Worm (Caenorhabditis elegans) whole organism, young adult: ENCODE data around the gene cdc-73.

Experiments used
- B0261.1 ChIP-seq: sonication (generic microtip); optimal IDR thresholded peaks from 2 replicates; lab custom pipeline; 2016; ENCODE audit warnings: mild to moderate bottlenecking, missing genetic modification characterization, moderate library complexity, missing compliant biosample characterization
- B0336.3 ChIP-seq: fragments of 200-800 bp; sonication (Bioruptor generic); IDR thresholded peaks from 2 replicates; pipeline ENCODE4 v1.3.6; 2022; ENCODE audit warnings: missing genetic modification characterization, missing compliant biosample characterization
- C06A6.2 ChIP-seq: fragments of 200-800 bp; sonication (Bioruptor generic); conservative IDR thresholded peaks from 2 replicates; pipeline ENCODE4 v1.3.6; 2022; ENCODE audit warnings: missing genetic modification characterization, missing compliant biosample characterization
- D2030.7 ChIP-seq: fragments of 200-800 bp; sonication (Bioruptor generic); IDR thresholded peaks from 2 replicates; pipeline ENCODE4 v1.3.6; 2022; ENCODE audit warnings: missing genetic modification reagents, missing genetic modification characterization, missing compliant biosample characterization
- F10E7.11 ChIP-seq: sonication (generic microtip); optimal IDR thresholded peaks from 2 replicates; lab custom pipeline; 2017; ENCODE audit warnings: mild to moderate bottlenecking, missing genetic modification characterization, moderate library complexity, missing compliant biosample characterization
- F23B12.7 ChIP-seq: sonication (generic microtip); optimal IDR thresholded peaks from 2 replicates; lab custom pipeline; 2017; ENCODE audit warnings: missing genetic modification characterization, mild to moderate bottlenecking, missing compliant biosample characterization, antibody characterized with exemption, moderate library complexity; ENCODE audit not compliant: insufficient read depth
- K11D2.4 ChIP-seq: fragments of 200-800 bp; sonication (Bioruptor generic); IDR thresholded peaks from 2 replicates; pipeline ENCODE4 v1.3.6; 2022; ENCODE audit warnings: missing genetic modification reagents, missing genetic modification characterization, missing compliant biosample characterization
- K12H6.12 ChIP-seq: fragments of 200-800 bp; sonication (Bioruptor generic); optimal IDR thresholded peaks from 2 replicates; lab custom pipeline; 2018; ENCODE audit warnings: mild to moderate bottlenecking, missing genetic modification characterization, missing compliant biosample characterization
- Y53F4B.3 ChIP-seq: fragments of 200-800 bp; sonication (Bioruptor generic); IDR thresholded peaks from 2 replicates; pipeline ENCODE4 v1.3.6; 2022; ENCODE audit warnings: missing genetic modification reagents, missing genetic modification characterization, missing compliant biosample characterization
- ZK185.1 ChIP-seq: sonication (generic microtip); optimal IDR thresholded peaks from 2 replicates; lab custom pipeline; 2016; ENCODE audit warnings: mild to moderate bottlenecking, missing genetic modification characterization, missing compliant biosample characterization; ENCODE audit not compliant: poor library complexity, severe bottlenecking
- akir-1 ChIP-seq: fragments of 200-800 bp; sonication (Bioruptor generic); optimal IDR thresholded peaks from 2 replicates; lab custom pipeline; 2018; ENCODE audit warnings: mild to moderate bottlenecking, missing genetic modification characterization, moderate library complexity, missing compliant biosample characterization
- ccch-3 ChIP-seq: fragments of 200-800 bp; sonication (Bioruptor generic); optimal IDR thresholded peaks from 2 replicates; lab custom pipeline; 2018; ENCODE audit warnings: mild to moderate bottlenecking, missing genetic modification characterization, missing compliant biosample characterization
- cebp-1 ChIP-seq, 2 experiments: fragments of 200-800 bp in 1 of 2; sonication (Bioruptor generic) in 1 of 2; sonication (generic microtip) in 1 of 2; IDR thresholded peaks in 1 of 2; optimal IDR thresholded peaks in 1 of 2; 2 replicates each; pipeline versions ENCODE4 v1.3.6 to Lab custom; 2017 to 2022; ENCODE audit warnings: missing compliant biosample characterization in 2 of 2, missing genetic modification characterization in 2 of 2, mild to moderate bottlenecking in 1 of 2, missing genetic modification reagents in 1 of 2, moderate library complexity in 1 of 2
- cebp-2 ChIP-seq: fragments of 200-800 bp; sonication (Bioruptor generic); IDR thresholded peaks from 2 replicates; pipeline ENCODE4 v1.3.6; 2022; ENCODE audit warnings: missing genetic modification characterization, missing compliant biosample characterization
- ceh-100 ChIP-seq: fragments of 200-800 bp; sonication (Bioruptor generic); IDR thresholded peaks from 2 replicates; pipeline ENCODE4 v1.3.6; 2022; ENCODE audit warnings: missing genetic modification reagents, missing genetic modification characterization, missing compliant biosample characterization
- ceh-27 ChIP-seq: fragments of 200-800 bp; sonication (Bioruptor generic); optimal IDR thresholded peaks from 2 replicates; lab custom pipeline; 2018; ENCODE audit warnings: mild to moderate bottlenecking, missing genetic modification characterization, moderate library complexity, missing compliant biosample characterization
- ceh-40 ChIP-seq: fragments of 200-800 bp; sonication (Bioruptor generic); IDR thresholded peaks from 2 replicates; pipeline ENCODE4 v1.3.6; 2022; ENCODE audit warnings: missing genetic modification characterization, missing compliant biosample characterization
- ceh-58 ChIP-seq: fragments of 200-800 bp; sonication (Bioruptor generic); IDR thresholded peaks from 2 replicates; pipeline ENCODE4 v1.3.6; 2022; ENCODE audit warnings: missing genetic modification characterization, missing compliant biosample characterization
- ceh-79 ChIP-seq: sonication (generic microtip); optimal IDR thresholded peaks from 2 replicates; lab custom pipeline; 2017; ENCODE audit warnings: mild to moderate bottlenecking, missing genetic modification characterization, missing compliant biosample characterization
- dpff-1 ChIP-seq: sonication (generic microtip); optimal IDR thresholded peaks from 2 replicates; lab custom pipeline; 2017; ENCODE audit warnings: mild to moderate bottlenecking, missing genetic modification characterization, missing compliant biosample characterization
- egrh-3 ChIP-seq: fragments of 200-800 bp; sonication (Bioruptor generic); IDR thresholded peaks from 2 replicates; pipeline ENCODE4 v1.3.6; 2022; ENCODE audit warnings: missing genetic modification reagents, missing genetic modification characterization, missing compliant biosample characterization
- ets-4 ChIP-seq: fragments of 200-800 bp; sonication (Bioruptor generic); optimal IDR thresholded peaks from 2 replicates; lab custom pipeline; 2018; ENCODE audit warnings: mild to moderate bottlenecking, missing genetic modification characterization, missing compliant biosample characterization
- gei-17 ChIP-seq: fragments of 200-800 bp; sonication (Bioruptor generic); optimal IDR thresholded peaks from 2 replicates; lab custom pipeline; 2018; ENCODE audit warnings: mild to moderate bottlenecking, missing genetic modification characterization, missing compliant biosample characterization
- hlh-12 ChIP-seq: sonication (generic microtip); optimal IDR thresholded peaks from 2 replicates; lab custom pipeline; 2016; ENCODE audit warnings: missing genetic modification characterization, missing compliant biosample characterization
- hmg-1.2 ChIP-seq: fragments of 200-800 bp; sonication (Bioruptor generic); IDR thresholded peaks from 2 replicates; pipeline ENCODE4 v1.3.6; 2022; ENCODE audit warnings: missing genetic modification reagents, missing genetic modification characterization, missing compliant biosample characterization
- hmg-20 ChIP-seq: fragments of 200-800 bp; sonication (Bioruptor generic); IDR thresholded peaks from 2 replicates; pipeline ENCODE4 v1.3.6; 2022; ENCODE audit warnings: missing genetic modification reagents, missing genetic modification characterization, missing compliant biosample characterization
- hrde-1 ChIP-seq: sonication (generic microtip); optimal IDR thresholded peaks from 2 replicates; lab custom pipeline; 2016; ENCODE audit warnings: missing genetic modification characterization, mild to moderate bottlenecking, missing compliant biosample characterization, moderate library complexity, missing genotype, missing genetic modification reagents, borderline replicate concordance
- lag-1 ChIP-seq: fragments of 200-800 bp; sonication (Bioruptor generic); IDR thresholded peaks from 2 replicates; pipeline ENCODE4 v1.3.6; 2022; ENCODE audit warnings: missing genetic modification reagents, missing genetic modification characterization, missing compliant biosample characterization
- lin-26 ChIP-seq: fragments of 200-800 bp; sonication (Bioruptor generic); IDR thresholded peaks from 2 replicates; pipeline ENCODE4 v1.3.6; 2022; ENCODE audit warnings: missing genetic modification reagents, missing genetic modification characterization, missing compliant biosample characterization
- lin-35 ChIP-seq, 3 experiments: fragments of 150-350 bp in 2 of 3; sonication (generic microtip) in 1 of 3; optimal IDR thresholded peaks; 2 replicates each; lab custom pipeline; 2014 to 2018; ENCODE audit warnings: missing biosample characterization in 3 of 3, missing genetic modification characterization in 3 of 3, missing genetic modification reagents in 3 of 3
- lin-40 ChIP-seq: sonication (generic microtip); optimal IDR thresholded peaks from 2 replicates; lab custom pipeline; 2016; ENCODE audit warnings: missing genetic modification characterization, mild to moderate bottlenecking, missing compliant biosample characterization, missing genotype, missing genetic modification reagents
- lin-54 ChIP-seq: fragments of 200-800 bp; sonication (Bioruptor generic); optimal IDR thresholded peaks from 2 replicates; lab custom pipeline; 2018; ENCODE audit warnings: mild to moderate bottlenecking, missing genetic modification characterization, missing compliant biosample characterization
- lir-1 ChIP-seq: fragments of 200-800 bp; sonication (Bioruptor generic); conservative IDR thresholded peaks from 2 replicates; pipeline ENCODE4 v1.3.6; 2022; ENCODE audit warnings: missing genetic modification reagents, missing genetic modification characterization, missing compliant biosample characterization
- lsl-1 ChIP-seq: fragments of 200-800 bp; sonication (Bioruptor generic); optimal IDR thresholded peaks from 2 replicates; lab custom pipeline; 2018; ENCODE audit warnings: mild to moderate bottlenecking, missing genetic modification characterization, moderate library complexity, missing compliant biosample characterization
- mxl-1 ChIP-seq: sonication (generic microtip); optimal IDR thresholded peaks from 2 replicates; lab custom pipeline; 2016; ENCODE audit warnings: missing genetic modification characterization, missing compliant biosample characterization
- nfya-2 ChIP-seq: fragments of 200-800 bp; sonication (Bioruptor generic); IDR thresholded peaks from 2 replicates; pipeline ENCODE4 v1.3.6; 2022; ENCODE audit warnings: missing genetic modification reagents, missing genetic modification characterization, missing compliant biosample characterization
- nhr-27 ChIP-seq: fragments of 200-800 bp; sonication (Bioruptor generic); optimal IDR thresholded peaks from 2 replicates; lab custom pipeline; 2018; ENCODE audit warnings: mild to moderate bottlenecking, missing genetic modification characterization, moderate library complexity, missing compliant biosample characterization
- nhr-80 ChIP-seq: sonication (generic microtip); optimal IDR thresholded peaks from 2 replicates; lab custom pipeline; 2016; ENCODE audit warnings: missing genetic modification characterization, missing compliant biosample characterization
- rcor-1 ChIP-seq: fragments of 200-800 bp; sonication (Bioruptor generic); IDR thresholded peaks from 2 replicates; pipeline ENCODE4 v1.3.6; 2022; ENCODE audit warnings: missing genetic modification reagents, missing genetic modification characterization, missing compliant biosample characterization
- rpc-1 ChIP-seq, 2 experiments: fragments of 150-350 bp in 1 of 2; sonication (generic microtip) in 1 of 2; optimal IDR thresholded peaks; 2 replicates each; lab custom pipeline; 2014 to 2018; ENCODE audit warnings: missing biosample characterization in 1 of 2, missing genetic modification characterization in 1 of 2, missing genetic modification reagents in 1 of 2, missing genotype in 1 of 2
- sea-2 ChIP-seq: fragments of 200-800 bp; sonication (Bioruptor generic); IDR thresholded peaks from 2 replicates; pipeline ENCODE4 v1.3.6; 2022; ENCODE audit warnings: missing genetic modification characterization, missing compliant biosample characterization
- somi-1 ChIP-seq: fragments of 200-800 bp; sonication (Bioruptor generic); optimal IDR thresholded peaks from 2 replicates; lab custom pipeline; 2018; ENCODE audit warnings: mild to moderate bottlenecking, missing genetic modification characterization, missing compliant biosample characterization
- tbp1 ChIP-seq: fragments of 200-800 bp; sonication (Bioruptor generic); optimal IDR thresholded peaks from 2 replicates; lab custom pipeline; 2018; ENCODE audit warnings: mild to moderate bottlenecking, missing genetic modification characterization, missing compliant biosample characterization
- tlf-1 ChIP-seq: fragments of 200-800 bp; sonication (Bioruptor generic); optimal IDR thresholded peaks from 2 replicates; lab custom pipeline; 2018; ENCODE audit warnings: mild to moderate bottlenecking, missing genetic modification characterization, missing compliant biosample characterization
- unc-62 ChIP-seq: fragments of 150-350 bp; optimal IDR thresholded peaks from 2 replicates; lab custom pipeline; 2014; ENCODE audit warnings: missing biosample characterization, missing genetic modification reagents, missing genetic modification characterization
- ztf-18 ChIP-seq: sonication (generic microtip); optimal IDR thresholded peaks from 2 replicates; lab custom pipeline; 2016; ENCODE audit warnings: missing genotype, mild to moderate bottlenecking, missing genetic modification characterization, missing compliant biosample characterization
- ztf-22 ChIP-seq: fragments of 200-800 bp; sonication (Bioruptor generic); optimal IDR thresholded peaks from 2 replicates; lab custom pipeline; 2018; ENCODE audit warnings: mild to moderate bottlenecking, missing genetic modification characterization, moderate library complexity, missing compliant biosample characterization
- ztf-25 ChIP-seq: fragments of 200-800 bp; sonication (Bioruptor generic); IDR thresholded peaks from 2 replicates; pipeline ENCODE4 v1.3.6; 2022; ENCODE audit warnings: missing genetic modification reagents, missing genetic modification characterization, missing compliant biosample characterization

cdc-73 gene

ce11 chrIV:4028177-4028576 is 14.2 kb upstream of the cdc-73 start (continued):
- no peak for TF ChIP-seq hrde-1 (tag; lab: Kevin White, UChicago)
- TF ChIP-seq ztf-22 (GFP tag; lab: Kevin White, UChicago), result no peak
- TF ChIP-seq lin-26, result peak; percentile 63; the same call in 1 of the 2 replicates
- peak; percentile 14 for TF ChIP-seq somi-1
- TF ChIP-seq mxl-1, result no peak
- TF ChIP-seq B0261.1 (tag; lab: Kevin White, UChicago), result no peak
- TF ChIP-seq unc-62 (GFP tag; lab: Kevin White, UChicago), result no peak
- TF ChIP-seq cebp-2 (GFP tag; lab: Robert Waterston, UW), result no peak
- TF ChIP-seq B0336.3 (GFP tag; lab: Robert Waterston, UW), result peak; percentile 34; the same call in 1 of the 2 replicates
- TF ChIP-seq lir-1 (GFP tag; lab: Robert Waterston, UW), result peak; percentile 30; the same call in 1 of the 2 replicates
- peak; percentile 97 for TF ChIP-seq egrh-3
- TF ChIP-seq lin-54 (GFP tag; lab: Kevin White, UChicago), result peak; percentile 53
- no peak for TF ChIP-seq hlh-12 (tag; lab: Kevin White, UChicago)
- TF ChIP-seq ccch-3, result no peak
- TF ChIP-seq ceh-58 (GFP tag; lab: Robert Waterston, UW), result no peak
- no peak for TF ChIP-seq ztf-25 (GFP tag; lab: Robert Waterston, UW)
- no peak for TF ChIP-seq rpc-1 (optimal IDR thresholded peaks at IDR 0.05; lab: Kevin White, UChicago)
- no peak for TF ChIP-seq rpc-1 (tag; optimal IDR thresholded peaks at IDR 0.05; lab: Kevin White, UChicago)
- no peak for TF ChIP-seq ceh-100 (GFP tag; lab: Robert Waterston, UW)
- no peak for TF ChIP-seq lag-1 (GFP tag; lab: Robert Waterston, UW)
- TF ChIP-seq F10E7.11 (tag; lab: Kevin White, UChicago), result no peak
- peak; percentile 9 for TF ChIP-seq tlf-1
- no peak for TF ChIP-seq ceh-40
- TF ChIP-seq K12H6.12, result peak; percentile 13
- no peak for TF ChIP-seq sea-2
- no peak for TF ChIP-seq K11D2.4
- TF ChIP-seq gei-17, result peak; percentile 16
- peak; percentile 32; the same call in 1 of the 2 replicates for TF ChIP-seq hmg-1.2 (GFP tag; lab: Robert Waterston, UW)
- TF ChIP-seq cebp-1 (GFP tag; IDR thresholded peaks at IDR 0.05; lab: Robert Waterston, UW), result peak; percentile 33; the same call in 1 of the 2 replicates
- TF ChIP-seq cebp-1 (tag; optimal IDR thresholded peaks at IDR 0.05; lab: Kevin White, UChicago), result peak; percentile 77
- TF ChIP-seq ZK185.1 (tag; lab: Kevin White, UChicago), result no peak
- no peak for TF ChIP-seq F23B12.7 (tag; lab: Kevin White, UChicago)
- TF ChIP-seq tbp1, result peak; percentile 41
- no peak for TF ChIP-seq nfya-2 (GFP tag; lab: Robert Waterston, UW)
- TF ChIP-seq dpff-1 (tag; lab: Kevin White, UChicago), result peak; percentile 23
- TF ChIP-seq Y53F4B.3 (GFP tag; lab: Robert Waterston, UW), result no peak
- TF ChIP-seq hmg-20 (GFP tag; lab: Robert Waterston, UW), result 0 out of 2 replicates have a peak, but pooled peaks have one; percentile 20
- peak; percentile 42 for TF ChIP-seq ets-4 (GFP tag; lab: Kevin White, UChicago)
- no peak for TF ChIP-seq ceh-79 (tag; lab: Kevin White, UChicago)
- no peak for TF ChIP-seq C06A6.2 (GFP tag; lab: Robert Waterston, UW)
- TF ChIP-seq lin-35 (GFP tag; optimal IDR thresholded peaks at IDR 0.05; lab: Kevin White, UChicago), result no peak
- TF ChIP-seq lsl-1, result no peak
- TF ChIP-seq ceh-27 (GFP tag; lab: Kevin White, UChicago), result peak; percentile 56
- TF ChIP-seq rcor-1 (GFP tag; lab: Robert Waterston, UW), result 0 out of 2 replicates have a peak, but pooled peaks have one; percentile 34
- TF ChIP-seq nhr-27 (tag; lab: Kevin White, UChicago), result no peak
- no peak for TF ChIP-seq D2030.7 (GFP tag; lab: Robert Waterston, UW)
- peak; percentile 68 for TF ChIP-seq lin-40 (tag; lab: Kevin White, UChicago)
- TF ChIP-seq nhr-80, result peak; percentile 94
- no peak for TF ChIP-seq ztf-18 (tag; lab: Kevin White, UChicago)
- no peak for TF ChIP-seq akir-1
